Fruit fly (Drosophila melanogaster) whole organism, embryonic: Measurements from ENCODE around the gene CG14881.

ENCODE experiments used
- CG10959 ChIP-seq: fragments of 200-800 bp; sonication (Bioruptor generic); IDR thresholded peaks from 2 replicates; pipeline ENCODE4 v1.3.6; 2022; ENCODE audit warnings: missing biosample characterization, missing genetic modification characterization
- CG10979 ChIP-seq: fragments of 200-800 bp; sonication (Bioruptor generic); optimal IDR thresholded peaks from 2 replicates; lab custom pipeline; 2018; ENCODE audit warnings: missing biosample characterization, mild to moderate bottlenecking, missing genetic modification characterization, moderate library complexity
- CG11085 ChIP-seq: fragments of 200-800 bp; sonication (Bioruptor generic); IDR thresholded peaks from 2 replicates; pipeline ENCODE4 v1.3.6; 2022; ENCODE audit warnings: missing biosample characterization, missing genetic modification characterization
- CG11093 ChIP-seq: fragments of 200-800 bp; sonication (Bioruptor generic); IDR thresholded peaks from 3 replicates; pipeline ENCODE4 v1.3.6; 2022; ENCODE audit warnings: missing biosample characterization, missing genetic modification characterization
- CG1233 ChIP-seq: fragments of 200-800 bp; sonication (Bioruptor generic); optimal IDR thresholded peaks from 4 replicates; lab custom pipeline; 2018; ENCODE audit warnings: missing biosample characterization, mild to moderate bottlenecking, missing genetic modification characterization
- CG1529 ChIP-seq: fragments of 200-800 bp; sonication (Bioruptor generic); optimal IDR thresholded peaks from 3 replicates; lab custom pipeline; 2018; ENCODE audit warnings: missing biosample characterization, missing genetic modification characterization
- CG15514 ChIP-seq: fragments of 200-800 bp; sonication (Bioruptor generic); optimal IDR thresholded peaks from 3 replicates; lab custom pipeline; 2017; ENCODE audit warnings: missing biosample characterization, missing genetic modification characterization, mild to moderate bottlenecking, moderate library complexity, missing genetic modification reagents
- CG16813 ChIP-seq: fragments of 200-800 bp; sonication (Bioruptor generic); IDR thresholded peaks from 3 replicates; pipeline ENCODE4 v1.3.6; 2022; ENCODE audit warnings: missing biosample characterization, missing genetic modification characterization; ENCODE audit not compliant: partially characterized antibody
- CG17328 ChIP-seq: fragments of 200-800 bp; sonication (Bioruptor generic); IDR thresholded peaks from 2 replicates; pipeline ENCODE4 v1.3.6; 2022; ENCODE audit warnings: missing biosample characterization, missing genetic modification characterization
- CG17802 ChIP-seq: fragments of 200-800 bp; sonication (Bioruptor generic); optimal IDR thresholded peaks from 2 replicates; lab custom pipeline; 2018; ENCODE audit warnings: missing biosample characterization, mild to moderate bottlenecking, missing genetic modification characterization, moderate library complexity
- CG18011 ChIP-seq: fragments of 200-800 bp; sonication (Bioruptor generic); optimal IDR thresholded peaks from 2 replicates; lab custom pipeline; 2017; ENCODE audit warnings: missing biosample characterization, missing genetic modification characterization, mild to moderate bottlenecking, moderate library complexity, missing genotype
- CG2116 ChIP-seq: fragments of 200-800 bp; sonication (Bioruptor generic); optimal IDR thresholded peaks from 3 replicates; lab custom pipeline; 2018; ENCODE audit warnings: missing biosample characterization, mild to moderate bottlenecking, missing genetic modification characterization
- CG2129 ChIP-seq: fragments of 200-800 bp; sonication (Bioruptor generic); IDR thresholded peaks from 2 replicates; pipeline ENCODE4 v1.3.6; 2022; ENCODE audit warnings: missing biosample characterization, missing genetic modification characterization; ENCODE audit not compliant: partially characterized antibody
- CG32772 ChIP-seq: fragments of 200-800 bp; sonication (Bioruptor generic); IDR thresholded peaks from 2 replicates; pipeline ENCODE4 v1.3.6; 2022; ENCODE audit warnings: missing biosample characterization, missing genetic modification characterization
- CG4730 ChIP-seq: fragments of 200-800 bp; sonication (Bioruptor generic); IDR thresholded peaks from 2 replicates; pipeline ENCODE4 v1.3.6; 2022; ENCODE audit warnings: missing biosample characterization, missing genetic modification characterization
- CG7928 ChIP-seq: fragments of 200-800 bp; sonication (Bioruptor generic); optimal IDR thresholded peaks from 2 replicates; lab custom pipeline; 2017; ENCODE audit warnings: missing biosample characterization, mild to moderate bottlenecking, missing genetic modification characterization
- CG7987 ChIP-seq: fragments of 200-800 bp; sonication (Bioruptor generic); optimal IDR thresholded peaks from 2 replicates; lab custom pipeline; 2018; ENCODE audit warnings: missing biosample characterization, mild to moderate bottlenecking, missing genetic modification characterization, moderate library complexity
- Camta ChIP-seq: fragments of 200-800 bp; sonication (Bioruptor generic); optimal IDR thresholded peaks from 2 replicates; lab custom pipeline; 2016; ENCODE audit warnings: missing biosample characterization, missing genetic modification characterization
- D19A ChIP-seq: fragments of 200-800 bp; optimal IDR thresholded peaks from 3 replicates; lab custom pipeline; 2019; ENCODE audit warnings: missing biosample characterization, mild to moderate bottlenecking, missing genetic modification characterization, moderate library complexity
- D19B ChIP-seq: fragments of 200-800 bp; sonication (Bioruptor generic); optimal IDR thresholded peaks from 2 replicates; lab custom pipeline; 2017; ENCODE audit warnings: missing biosample characterization, mild to moderate bottlenecking, missing genetic modification characterization
- Drgx ChIP-seq: fragments of 200-800 bp; sonication (Bioruptor generic); IDR thresholded peaks from 2 replicates; pipeline ENCODE4 v1.3.6; 2022; ENCODE audit warnings: missing biosample characterization, missing genetic modification characterization
- ERR ChIP-seq: fragments of 200-800 bp; sonication (Bioruptor generic); optimal IDR thresholded peaks from 2 replicates; lab custom pipeline; 2016; ENCODE audit warnings: missing biosample characterization, missing genetic modification characterization
- Hr3 ChIP-seq: fragments of 200-800 bp; sonication (Bioruptor generic); optimal IDR thresholded peaks from 3 replicates; lab custom pipeline; 2016; ENCODE audit warnings: missing biosample characterization, missing genetic modification characterization
- MTF-1 ChIP-seq: fragments of 200-800 bp; sonication (Bioruptor generic); optimal IDR thresholded peaks from 2 replicates; lab custom pipeline; 2018; ENCODE audit warnings: missing biosample characterization, mild to moderate bottlenecking, missing genetic modification characterization, borderline replicate concordance
- Mes4 ChIP-seq: fragments of 200-800 bp; sonication (Bioruptor generic); optimal IDR thresholded peaks from 2 replicates; lab custom pipeline; 2016; ENCODE audit warnings: missing biosample characterization, missing genetic modification characterization
- Nf-YA ChIP-seq: fragments of 200-800 bp; sonication (Bioruptor generic); IDR thresholded peaks from 2 replicates; pipeline ENCODE4 v1.3.6; 2022; ENCODE audit warnings: missing biosample characterization, missing genetic modification characterization
- Opbp ChIP-seq: fragments of 200-800 bp; sonication (Bioruptor generic); IDR thresholded peaks from 3 replicates; pipeline ENCODE4 v1.3.6; 2022; ENCODE audit warnings: missing biosample characterization, missing genetic modification characterization; ENCODE audit not compliant: partially characterized antibody
- Spps ChIP-seq: fragments of 200-800 bp; sonication (Bioruptor generic); optimal IDR thresholded peaks from 2 replicates; lab custom pipeline; 2018; ENCODE audit warnings: missing biosample characterization, mild to moderate bottlenecking, missing genetic modification characterization
- Trl ChIP-seq, 3 experiments: fragments of >200 bp in 2 of 3; fragments of 200-800 bp in 1 of 3; sonication (Bioruptor generic) in 1 of 3; optimal IDR thresholded peaks; 2 replicates in 1 of 3; 3 replicates in 2 of 3; lab custom pipeline; 2016 to 2017; ENCODE audit warnings: missing biosample characterization in 1 of 3, missing genetic modification characterization in 1 of 3
- Xrp1 ChIP-seq: fragments of 200-800 bp; sonication (Bioruptor generic); IDR thresholded peaks from 2 replicates; pipeline ENCODE4 v1.3.6; 2022; ENCODE audit warnings: missing biosample characterization, missing genetic modification characterization
- ara ChIP-seq: fragments of 200-800 bp; sonication (Bioruptor generic); IDR thresholded peaks from 2 replicates; pipeline ENCODE4 v1.3.6; 2022; ENCODE audit warnings: missing biosample characterization, missing genetic modification characterization
- chif ChIP-seq, 2 experiments: fragments of 200-800 bp; sonication (Bioruptor generic); optimal IDR thresholded peaks; 3 replicates each; lab custom pipeline; 2016; ENCODE audit warnings: missing biosample characterization in 2 of 2, missing genetic modification characterization in 2 of 2
- crp ChIP-seq, 2 experiments: fragments of 200-800 bp; sonication (Bioruptor generic); optimal IDR thresholded peaks; 2 replicates in 1 of 2; 3 replicates in 1 of 2; lab custom pipeline; 2017; ENCODE audit warnings: missing biosample characterization in 2 of 2, missing genetic modification characterization in 2 of 2, mild to moderate bottlenecking in 1 of 2, moderate library complexity in 1 of 2
- dati ChIP-seq: fragments of 200-800 bp; sonication (Bioruptor generic); IDR thresholded peaks from 2 replicates; pipeline ENCODE4 v1.3.6; 2022; ENCODE audit warnings: missing biosample characterization, missing genetic modification characterization
- dysf ChIP-seq: fragments of 200-800 bp; sonication (Bioruptor generic); IDR thresholded peaks from 3 replicates; pipeline ENCODE4 v1.3.6; 2022; ENCODE audit warnings: missing biosample characterization, missing genetic modification characterization
- exex ChIP-seq: fragments of 200-800 bp; sonication (Bioruptor generic); optimal IDR thresholded peaks from 4 replicates; lab custom pipeline; 2018; ENCODE audit warnings: missing biosample characterization, mild to moderate bottlenecking, missing genetic modification characterization, moderate library complexity
- gcm ChIP-seq: fragments of 200-800 bp; sonication (Bioruptor generic); optimal IDR thresholded peaks from 2 replicates; lab custom pipeline; 2019; ENCODE audit warnings: missing biosample characterization, mild to moderate bottlenecking, missing genetic modification characterization, moderate library complexity
- gem ChIP-seq: fragments of 200-800 bp; sonication (Bioruptor generic); optimal IDR thresholded peaks from 2 replicates; lab custom pipeline; 2019; ENCODE audit warnings: missing biosample characterization, mild to moderate bottlenecking, missing genetic modification characterization, moderate library complexity
- gfzf ChIP-seq: fragments of 200-800 bp; sonication (Bioruptor generic); optimal IDR thresholded peaks from 2 replicates; lab custom pipeline; 2016; ENCODE audit warnings: missing biosample characterization, mild to moderate bottlenecking, missing genetic modification characterization, moderate library complexity
- gsb ChIP-seq: fragments of 200-800 bp; sonication (Bioruptor generic); IDR thresholded peaks from 2 replicates; pipeline ENCODE4 v1.3.6; 2022; ENCODE audit warnings: missing biosample characterization, missing genetic modification characterization
- gsb-n ChIP-seq: fragments of 200-800 bp; sonication (Bioruptor generic); optimal IDR thresholded peaks from 3 replicates; lab custom pipeline; 2018; ENCODE audit warnings: missing biosample characterization, mild to moderate bottlenecking, missing genetic modification characterization
- nom ChIP-seq: fragments of 200-800 bp; sonication (Bioruptor generic); optimal IDR thresholded peaks from 2 replicates; lab custom pipeline; 2017; ENCODE audit warnings: missing biosample characterization, missing genetic modification characterization, mild to moderate bottlenecking, moderate library complexity, missing genetic modification reagents
- pan ChIP-seq, 4 experiments: fragments of >200 bp in 3 of 4; fragments of 200-800 bp in 1 of 4; sonication (Bioruptor generic) in 1 of 4; optimal IDR thresholded peaks in 3 of 4; IDR thresholded peaks in 1 of 4; 2 replicates each; pipeline versions ENCODE4 v1.3.6 to Lab custom; 2017 to 2022; ENCODE audit warnings: missing biosample characterization in 2 of 4, missing genetic modification characterization in 2 of 4, mixed read lengths in 1 of 4
- pros ChIP-seq: fragments of 200-800 bp; sonication (Bioruptor generic); optimal IDR thresholded peaks from 3 replicates; lab custom pipeline; 2019; ENCODE audit warnings: missing biosample characterization, mild to moderate bottlenecking, missing genetic modification characterization, moderate library complexity
- psq ChIP-seq: fragments of 200-800 bp; sonication (Bioruptor generic); optimal IDR thresholded peaks from 2 replicates; lab custom pipeline; 2017; ENCODE audit warnings: missing biosample characterization, missing genetic modification characterization
- sens-2 ChIP-seq: fragments of 200-800 bp; sonication (Bioruptor generic); IDR thresholded peaks from 2 replicates; pipeline ENCODE4 v1.3.6; 2022; ENCODE audit warnings: missing biosample characterization, missing genetic modification characterization
- slbo ChIP-seq: fragments of 200-800 bp; sonication (Bioruptor generic); IDR thresholded peaks from 2 replicates; pipeline ENCODE4 v1.3.6; 2022; ENCODE audit warnings: missing biosample characterization, missing genetic modification characterization
- usp ChIP-seq: fragments of >200 bp; optimal IDR thresholded peaks from 2 replicates; lab custom pipeline; 2017; ENCODE audit warnings: missing biosample characterization, missing genetic modification characterization
- wdn ChIP-seq: fragments of 200-800 bp; sonication (Bioruptor generic); IDR thresholded peaks from 2 replicates; pipeline ENCODE4 v1.3.6; 2022; ENCODE audit warnings: missing biosample characterization, missing genetic modification characterization

CG14881 gene

dm6 chr3R:16442937-16443336 is 8.2 kb downstream of the CG14881 start, which contains the start of the genes Ttc1 and CG14882 (continued):
- TF ChIP-seq CG11085 (GFP tag; lab: Robert Waterston, UW) (peak; percentile 88), sens-2 (peak; percentile 72; the same call in 1 of the 2 replicates), CG17328 (GFP tag; lab: Robert Waterston, UW) (peak; percentile 94), CG11093 (GFP tag; lab: Robert Waterston, UW) (peak; percentile 36; the same call in 1 of the 3 replicates), Nf-YA (no peak), gfzf (GFP tag; lab: Kevin White, UChicago) (peak; percentile 13), CG16813 (GFP tag; lab: Robert Waterston, UW) (peak; percentile 43; the same call in 2 of the 3 replicates), usp (GFP tag; lab: Kevin White, UChicago) (no peak), Hr3 (GFP tag; lab: Kevin White, UChicago) (peak; percentile 86), dysf (GFP tag; lab: Robert Waterston, UW) (peak; percentile 86), CG2116 (GFP tag; lab: Kevin White, UChicago) (peak; percentile 72), CG17802 (tag; lab: Kevin White, UChicago) (no peak), D19B (GFP tag; lab: Kevin White, UChicago) (peak; percentile 41), CG32772 (GFP tag; lab: Robert Waterston, UW) (peak; percentile 72), CG18011 (peak; percentile 82), D19A (tag; lab: Kevin White, UChicago) (no peak), Trl (optimal IDR thresholded peaks at IDR 0.05; lab: Kevin White, UChicago) (no peak), Trl (GFP tag; optimal IDR thresholded peaks at IDR 0.05; lab: Kevin White, UChicago) (peak; percentile 88), Spps (tag; lab: Kevin White, UChicago) (peak; percentile 44), gsb-n (peak; percentile 74), CG10979 (peak; percentile 74), CG7987 (GFP tag; lab: Kevin White, UChicago) (peak; percentile 24), CG2129 (GFP tag; lab: Robert Waterston, UW) (no peak), CG1529 (GFP tag; lab: Kevin White, UChicago) (peak; percentile 62), exex (tag; lab: Kevin White, UChicago) (no peak), CG4730 (GFP tag; lab: Robert Waterston, UW) (peak; percentile 47), ara (peak; percentile 66), crp (GFP tag; optimal IDR thresholded peaks at IDR 0.05; lab: Kevin White, UChicago) (peak in 1 of 2 experiments; percentile 57), Mes4 (GFP tag; lab: Kevin White, UChicago) (peak; percentile 77), gcm (peak; percentile 76), gem (tag; lab: Kevin White, UChicago) (peak; percentile 91), psq (GFP tag; lab: Kevin White, UChicago) (peak; percentile 68), CG10959 (no peak), nom (GFP tag; lab: Kevin White, UChicago) (peak; percentile 30), wdn (peak; percentile 84), pros (GFP tag; lab: Kevin White, UChicago) (no peak), ERR (GFP tag; lab: Kevin White, UChicago) (peak; percentile 79), chif (GFP tag; optimal IDR thresholded peaks at IDR 0.05; lab: Kevin White, UChicago) (peak; percentile 62 to 85), gsb (GFP tag; lab: Robert Waterston, UW) (peak; percentile 74), MTF-1 (GFP tag; lab: Kevin White, UChicago) (peak; percentile 27), pan (optimal IDR thresholded peaks at IDR 0.05; lab: Kevin White, UChicago) (no peak), pan (GFP tag; optimal IDR thresholded peaks at IDR 0.05 in 1 of 2, IDR thresholded peaks at IDR 0.05 in 1 of 2) (peak in 1 of 2 experiments; percentile 81), Xrp1 (GFP tag; lab: Robert Waterston, UW) (peak; percentile 77), Opbp (GFP tag; lab: Robert Waterston, UW) (peak; percentile 42; the same call in 1 of the 3 replicates), Camta (peak; percentile 79), CG7928 (GFP tag; lab: Kevin White, UChicago) (peak; percentile 7), CG1233 (GFP tag; lab: Kevin White, UChicago) (peak; percentile 53), Drgx (GFP tag; lab: Robert Waterston, UW) (peak; percentile 85), slbo (GFP tag; lab: Robert Waterston, UW) (peak; percentile 95), CG15514 (GFP tag; lab: Kevin White, UChicago) (peak; percentile 65), dati (no peak)
